Worm (Caenorhabditis elegans): ENCODE results near the gene F57A10.2.
"Not testable (repeated sequence)": the region's sequence is repeated elsewhere in the genome, so short reads cannot be mapped to it uniquely, and the experiment has no call there.

ce11 chrV:15803079-15803478 lies 36.7 kb downstream of the F57A10.2 start, which contains the start of gene srd-27:
- TF ChIP-seq aly-2 (tag; optimal IDR thresholded peaks at IDR 0.05); elt-3 (tag; optimal IDR thresholded peaks at IDR 0.05); egl-27 (tag; optimal IDR thresholded peaks at IDR 0.05); nhr-237 (tag; optimal IDR thresholded peaks at IDR 0.05); nhr-129 (tag; optimal IDR thresholded peaks at IDR 0.05); ceh-82 (tag; optimal IDR thresholded peaks at IDR 0.05); nhr-21 (tag; optimal IDR thresholded peaks at IDR 0.05); unc-55 (GFP tag; optimal IDR thresholded peaks at IDR 0.05); crh-2 (tag; optimal IDR thresholded peaks at IDR 0.05); nhr-12 (tag; optimal IDR thresholded peaks at IDR 0.05): not testable (repeated sequence)
